Worm (Caenorhabditis elegans): Measurements from ENCODE around the gene F52C9.3.

- TF ChIP-seq mdl-1 (tag; optimal IDR thresholded peaks at IDR 0.05): no peak
- no peak for TF ChIP-seq nhr-237 (tag; optimal IDR thresholded peaks at IDR 0.05)
- no peak for TF ChIP-seq fos-1 (tag; optimal IDR thresholded peaks at IDR 0.05)
- peak; percentile 15 for TF ChIP-seq nhr-129 (tag; optimal IDR thresholded peaks at IDR 0.05)
Measured at ce11 chrIII:5274250-5274649, 47.4 kb upstream of the F52C9.3 start.

Measured in whole organism, L2 larva.